Fruit fly (Drosophila melanogaster): ENCODE measurements around the gene RhoGEF3.
A peak's percentile ranks its signal among the peaks of the same experiment; 100 is the strongest.

RhoGEF3 gene

dm6 chr3L:246644-247199 is 30.5 kb upstream of the RhoGEF3 start (continued):
- TF ChIP-seq nmo (GFP tag; optimal IDR thresholded peaks at IDR 0.05) (peak; percentile 64), en (GFP tag; optimal IDR thresholded peaks at IDR 0.05) (peak; percentile 36), Rx (GFP tag; IDR thresholded peaks at IDR 0.05) (0 out of 2 replicates have a peak, but pooled peaks have one; percentile 3), inv (GFP tag; IDR thresholded peaks at IDR 0.05; ENCODE audit: partially characterized antibody) (peak; percentile 57), Opbp (GFP tag; IDR thresholded peaks at IDR 0.05; ENCODE audit: partially characterized antibody) (peak; percentile 69), fd102C (GFP tag; optimal IDR thresholded peaks at IDR 0.05) (no peak), CG14965 (GFP tag; optimal IDR thresholded peaks at IDR 0.05; ENCODE audit: borderline replicate concordance) (no peak), CHES-1-like (GFP tag; optimal IDR thresholded peaks at IDR 0.05) (peak; percentile 50), stc (GFP tag; IDR thresholded peaks at IDR 0.05) (no peak), wdn (GFP tag; IDR thresholded peaks at IDR 0.05) (no peak), repo (GFP tag; optimal IDR thresholded peaks at IDR 0.05) (peak; percentile 32), grn (GFP tag; optimal IDR thresholded peaks at IDR 0.05) (no peak), hb (GFP tag; IDR thresholded peaks at IDR 0.05; ENCODE audit: partially characterized antibody) (peak; percentile 79), zfh2 (GFP tag; optimal IDR thresholded peaks at IDR 0.05) (peak; percentile 43), CG4617 (GFP tag; optimal IDR thresholded peaks at IDR 0.05; ENCODE audit: borderline replicate concordance) (peak; percentile 94), bigmax (GFP tag; optimal IDR thresholded peaks at IDR 0.05) (peak; percentile 54), az2 (GFP tag; optimal IDR thresholded peaks at IDR 0.05) (peak; percentile 6), amos (GFP tag; IDR thresholded peaks at IDR 0.05; ENCODE audit: partially characterized antibody) (peak; percentile 66; the same call in 1 of the 2 replicates), sens-2 (GFP tag; IDR thresholded peaks at IDR 0.05) (0 out of 2 replicates have a peak, but pooled peaks have one; percentile 16), CG8944 (GFP tag; optimal IDR thresholded peaks at IDR 0.05) (no peak), Antp (GFP tag; optimal IDR thresholded peaks at IDR 0.05) (peak; percentile 52), usp (GFP tag; optimal IDR thresholded peaks at IDR 0.05) (no peak), gfzf (GFP tag; optimal IDR thresholded peaks at IDR 0.05) (peak; percentile 49), sens (GFP tag) (peak; percentile 79), pan (optimal IDR thresholded peaks at IDR 0.05) (no peak), pan (GFP tag; optimal IDR thresholded peaks at IDR 0.05 in 1 of 2, IDR thresholded peaks at IDR 0.05 in 1 of 2) (peak in 1 of 2 experiments; percentile 28), yki (optimal IDR thresholded peaks at IDR 0.05) (no peak), Awh (GFP tag; IDR thresholded peaks at IDR 0.05) (no peak), CG18599 (GFP tag; optimal IDR thresholded peaks at IDR 0.05) (no peak), Tbp (GFP tag; optimal IDR thresholded peaks at IDR 0.05) (no peak), HLH54F (GFP tag; optimal IDR thresholded peaks at IDR 0.05) (peak; percentile 36), YL-1 (GFP tag; optimal IDR thresholded peaks at IDR 0.05) (peak; percentile 91), Camta (GFP tag; optimal IDR thresholded peaks at IDR 0.05) (peak; percentile 72), CG2129 (GFP tag; IDR thresholded peaks at IDR 0.05; ENCODE audit: partially characterized antibody) (no peak), CG11560 (tag; IDR thresholded peaks at IDR 0.05) (0 out of 3 replicates have a peak, but pooled peaks have one; percentile 17), TFAM (GFP tag; optimal IDR thresholded peaks at IDR 0.05) (no peak), Hr39 (optimal IDR thresholded peaks at IDR 0.05) (no peak), CG4404 (GFP tag; IDR thresholded peaks at IDR 0.05) (no peak), CG2875 (GFP tag; optimal IDR thresholded peaks at IDR 0.05) (peak; percentile 6), Pdp1 (GFP tag; optimal IDR thresholded peaks at IDR 0.05) (peak; percentile 29 to 88), CoRest (tag; optimal IDR thresholded peaks at IDR 0.05) (no peak), ftz-f1 (GFP tag; optimal IDR thresholded peaks at IDR 0.05) (peak; percentile 46), Fer2 (tag; optimal IDR thresholded peaks at IDR 0.05) (no peak), gce (GFP tag; IDR thresholded peaks at IDR 0.05) (0 out of 3 replicates have a peak, but pooled peaks have one; percentile 52), hbn (GFP tag; IDR thresholded peaks at IDR 0.05; ENCODE audit: partially characterized antibody) (peak; percentile 26; the same call in 1 of the 2 replicates), CG1832 (GFP tag; optimal IDR thresholded peaks at IDR 0.05) (no peak), cas (GFP tag; IDR thresholded peaks at IDR 0.05) (0 out of 2 replicates have a peak, but pooled peaks have one; percentile 10), esg (GFP tag; conservative IDR thresholded peaks at IDR 0.05) (no peak), CG11504 (tag; optimal IDR thresholded peaks at IDR 0.05) (no peak), sqz (GFP tag; optimal IDR thresholded peaks at IDR 0.05) (no peak), C15 (GFP tag; IDR thresholded peaks at IDR 0.05) (no peak)

All from whole organism, embryonic.